Worm (Caenorhabditis elegans) whole organism, L4 larva: Measurements from ENCODE around the gene F22D3.4.

ENCODE experiments used
- dve-1 ChIP-seq: sonication (generic microtip); optimal IDR thresholded peaks from 2 replicates; lab custom pipeline; 2017; ENCODE audit warnings: antibody characterized with exemption, mild to moderate bottlenecking, missing genetic modification characterization, missing compliant biosample characterization; ENCODE audit not compliant: insufficient read depth
- egl-27 ChIP-seq: sonication (generic microtip); optimal IDR thresholded peaks from 3 replicates; lab custom pipeline; 2017; ENCODE audit warnings: missing biosample characterization, missing genetic modification reagents, missing genetic modification characterization
- hlh-11 ChIP-seq: fragments of 200-800 bp; sonication (Bioruptor generic); optimal IDR thresholded peaks from 2 replicates; lab custom pipeline; 2018; ENCODE audit warnings: mild to moderate bottlenecking, missing genetic modification characterization, missing compliant biosample characterization
- hlh-30 ChIP-seq: sonication (generic microtip); optimal IDR thresholded peaks from 2 replicates; lab custom pipeline; 2017; ENCODE audit warnings: antibody characterized with exemption, mild to moderate bottlenecking, missing genetic modification characterization, missing compliant biosample characterization; ENCODE audit not compliant: insufficient read depth
- skn-1 ChIP-seq: fragments of 150-350 bp; optimal IDR thresholded peaks from 2 replicates; lab custom pipeline; 2014; ENCODE audit warnings: missing biosample characterization, missing genetic modification characterization
- snpc-1.2 ChIP-seq: fragments of 200-800 bp; sonication (Bioruptor generic); IDR thresholded peaks from 2 replicates; pipeline ENCODE4 v1.3.6; 2022; ENCODE audit warnings: missing genetic modification reagents, missing genetic modification characterization, missing compliant biosample characterization

DNA sequence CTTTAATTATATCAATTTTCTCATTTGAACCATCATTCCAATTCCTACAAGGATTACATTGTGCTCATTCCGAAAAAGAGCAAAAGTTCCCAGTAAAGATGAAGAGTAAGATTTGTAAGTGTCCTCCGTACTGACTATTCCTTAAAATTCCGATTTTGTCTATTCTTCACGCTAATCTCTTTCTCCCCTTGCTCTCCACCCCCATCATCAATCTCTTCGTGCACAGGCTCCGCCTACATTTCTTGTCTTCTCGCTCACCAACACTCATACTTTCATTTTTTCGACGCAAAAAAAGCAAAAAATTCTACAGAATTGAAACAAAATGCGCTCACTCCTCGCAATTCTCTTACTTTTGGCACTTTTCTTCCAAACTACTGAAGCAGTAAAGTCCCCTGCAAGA, 11.5 kb downstream of the F22D3.4 start, which contains the start of gene B0252.8:
- no peak for TF ChIP-seq skn-1 (tag; lab: Kevin White, UChicago)
- no peak for TF ChIP-seq snpc-1.2 (GFP tag; lab: Robert Waterston, UW)
- TF ChIP-seq hlh-11: no peak
- TF ChIP-seq dve-1 (tag; lab: Kevin White, UChicago): no peak
- TF ChIP-seq egl-27 (tag; lab: Kevin White, UChicago): no peak
- TF ChIP-seq hlh-30 (tag; lab: Kevin White, UChicago): no peak
